Worm (Caenorhabditis elegans): Measurements from ENCODE around the gene F58H1.6.

- TF ChIP-seq ttx-3 (tag; optimal IDR thresholded peaks at IDR 0.05) (no peak), pqm-1 (tag; optimal IDR thresholded peaks at IDR 0.05) (no peak)
Measured at ce11 chrV:11942325-11942724, at the start of gene F58H1.6.
